Fruit fly (Drosophila melanogaster) whole organism, wandering third instar larva: ENCODE results near the gene S6k.

Source experiments
- Mio ChIP-seq: sonication (Bioruptor generic); optimal IDR thresholded peaks from 2 replicates; lab custom pipeline; 2016; ENCODE audit warnings: missing biosample characterization, missing genetic modification characterization
- Rel ChIP-seq, 2 experiments: fragments of 200-800 bp; sonication (Bioruptor generic) in 1 of 2; optimal IDR thresholded peaks; 2 replicates in 1 of 2; 3 replicates in 1 of 2; lab custom pipeline; 2016 to 2019; ENCODE audit warnings: mild to moderate bottlenecking in 2 of 2, missing biosample characterization in 2 of 2, missing genetic modification characterization in 2 of 2, moderate library complexity in 1 of 2
- rgr ChIP-seq: fragments of 200-800 bp; sonication (Bioruptor generic); optimal IDR thresholded peaks from 3 replicates; lab custom pipeline; 2016; ENCODE audit warnings: missing biosample characterization, mild to moderate bottlenecking, missing genetic modification characterization
- woc ChIP-seq: sonication (Bioruptor generic); optimal IDR thresholded peaks from 2 replicates; lab custom pipeline; 2016; ENCODE audit warnings: missing biosample characterization, mild to moderate bottlenecking, missing genetic modification characterization

- no peak for TF ChIP-seq rgr (GFP tag; lab: Kevin White, UChicago)
- TF ChIP-seq Mio = no peak
- no peak for TF ChIP-seq woc
- TF ChIP-seq Rel (GFP tag; optimal IDR thresholded peaks at IDR 0.05; lab: Kevin White, UChicago) = no peak
- peak; percentile 95 for TF ChIP-seq Rel (tag; optimal IDR thresholded peaks at IDR 0.05; lab: Kevin White, UChicago)
Measured at dm6 chr3L:5770113-5770798, 40.5 kb downstream of the S6k start.
